Worm (Caenorhabditis elegans): ENCODE data around the gene Y50E8A.1.

DNA sequence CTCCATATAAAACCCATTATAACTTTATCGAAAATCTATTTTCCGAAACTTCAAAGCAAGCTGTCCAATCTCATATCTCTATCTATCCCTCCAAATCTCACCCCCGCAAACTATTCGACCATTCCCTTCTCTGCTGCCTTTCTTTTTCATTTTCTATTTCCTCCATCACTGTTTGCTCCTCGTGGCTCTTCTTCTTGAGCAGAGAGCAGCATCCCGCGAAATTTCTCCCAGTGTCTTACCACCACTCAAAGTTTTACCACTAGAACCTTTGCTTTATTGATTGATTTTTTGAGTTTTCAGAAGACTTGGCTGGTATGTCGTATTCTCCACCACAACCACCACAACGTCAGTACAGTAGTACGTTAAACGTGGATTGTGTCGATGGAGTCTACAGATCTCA lies 2.6 kb downstream of the Y50E8A.1 start, which contains the start of gene oig-3:
- TF ChIP-seq ama-1 (optimal IDR thresholded peaks at IDR 0.05) = no peak
- no peak for TF ChIP-seq tbx-37 (GFP tag; conservative IDR thresholded peaks at IDR 0.05)
- TF ChIP-seq aly-1 (tag; optimal IDR thresholded peaks at IDR 0.05) = no peak
- TF ChIP-seq pes-1 (GFP tag; IDR thresholded peaks at IDR 0.05) = no peak
- TF ChIP-seq tbx-11 (GFP tag; IDR thresholded peaks at IDR 0.05) = no peak
- TF ChIP-seq tra-4 (tag; optimal IDR thresholded peaks at IDR 0.05) = no peak
- no peak for TF ChIP-seq flt-1 (GFP tag; IDR thresholded peaks at IDR 0.05)
- no peak for TF ChIP-seq hmbx-1 (tag; optimal IDR thresholded peaks at IDR 0.05)
- TF ChIP-seq hmg-4 (GFP tag; optimal IDR thresholded peaks at IDR 0.05) = no peak
- no peak for TF ChIP-seq ceh-13 (GFP tag; optimal IDR thresholded peaks at IDR 0.05)
- TF ChIP-seq ceh-36 (tag; optimal IDR thresholded peaks at IDR 0.05) = no peak
- no peak for TF ChIP-seq F13C5.2 (tag; optimal IDR thresholded peaks at IDR 0.05)
